Worm (Caenorhabditis elegans) whole organism, young adult: Measurements from ENCODE around the gene F31F4.11.

Experiments used
- B0019.2 ChIP-seq: fragments of 200-800 bp; sonication (Bioruptor generic); conservative IDR thresholded peaks from 2 replicates; pipeline ENCODE4 v1.3.6; 2022; ENCODE audit warnings: missing genetic modification reagents, missing genetic modification characterization, missing compliant biosample characterization
- B0261.1 ChIP-seq: sonication (generic microtip); optimal IDR thresholded peaks from 2 replicates; lab custom pipeline; 2016; ENCODE audit warnings: mild to moderate bottlenecking, missing genetic modification characterization, moderate library complexity, missing compliant biosample characterization
- F22D6.2 ChIP-seq: sonication (generic microtip); optimal IDR thresholded peaks from 2 replicates; lab custom pipeline; 2016; ENCODE audit warnings: mild to moderate bottlenecking, missing genetic modification characterization, missing compliant biosample characterization
- F33H1.4 ChIP-seq: fragments of 200-800 bp; sonication (Bioruptor generic); IDR thresholded peaks from 2 replicates; pipeline ENCODE4 v1.3.6; 2022; ENCODE audit warnings: missing genetic modification reagents, missing genetic modification characterization, missing compliant biosample characterization
- F52B5.7 ChIP-seq: sonication (generic microtip); optimal IDR thresholded peaks from 2 replicates; lab custom pipeline; 2016; ENCODE audit warnings: mild to moderate bottlenecking, missing genetic modification characterization, missing compliant biosample characterization
- F57C9.4 ChIP-seq: sonication (generic microtip); optimal IDR thresholded peaks from 2 replicates; lab custom pipeline; 2017; ENCODE audit warnings: mild to moderate bottlenecking, missing genetic modification characterization, missing compliant biosample characterization
- K11D2.4 ChIP-seq: fragments of 200-800 bp; sonication (Bioruptor generic); IDR thresholded peaks from 2 replicates; pipeline ENCODE4 v1.3.6; 2022; ENCODE audit warnings: missing genetic modification reagents, missing genetic modification characterization, missing compliant biosample characterization
- Y79H2A.3 ChIP-seq: fragments of 200-800 bp; sonication (Bioruptor generic); conservative IDR thresholded peaks from 2 replicates; pipeline ENCODE4 v1.3.6; 2022; ENCODE audit warnings: missing genetic modification reagents, missing genetic modification characterization, missing compliant biosample characterization
- ZK185.1 ChIP-seq: sonication (generic microtip); optimal IDR thresholded peaks from 2 replicates; lab custom pipeline; 2016; ENCODE audit warnings: mild to moderate bottlenecking, missing genetic modification characterization, missing compliant biosample characterization; ENCODE audit not compliant: poor library complexity, severe bottlenecking
- aptf-3 ChIP-seq: fragments of 200-800 bp; sonication (Bioruptor generic); IDR thresholded peaks from 2 replicates; pipeline ENCODE4 v1.3.6; 2022; ENCODE audit warnings: missing genetic modification characterization, missing compliant biosample characterization
- atf-7 ChIP-seq: sonication (generic microtip); optimal IDR thresholded peaks from 2 replicates; lab custom pipeline; 2017; ENCODE audit warnings: mild to moderate bottlenecking, missing genetic modification characterization, missing compliant biosample characterization
- attf-5 ChIP-seq: fragments of 200-800 bp; sonication (Bioruptor generic); optimal IDR thresholded peaks from 2 replicates; lab custom pipeline; 2018; ENCODE audit warnings: mild to moderate bottlenecking, missing genetic modification characterization, missing compliant biosample characterization
- ccch-3 ChIP-seq: fragments of 200-800 bp; sonication (Bioruptor generic); optimal IDR thresholded peaks from 2 replicates; lab custom pipeline; 2018; ENCODE audit warnings: mild to moderate bottlenecking, missing genetic modification characterization, missing compliant biosample characterization
- ceh-91 ChIP-seq: fragments of 200-800 bp; sonication (Bioruptor generic); IDR thresholded peaks from 2 replicates; pipeline ENCODE4 v1.3.6; 2022; ENCODE audit warnings: missing genetic modification reagents, missing genetic modification characterization, missing compliant biosample characterization
- chd-7 ChIP-seq: sonication (generic microtip); optimal IDR thresholded peaks from 2 replicates; lab custom pipeline; 2016; ENCODE audit warnings: mild to moderate bottlenecking, missing genetic modification characterization, moderate library complexity, missing compliant biosample characterization
- dox-1 ChIP-seq: fragments of 200-800 bp; sonication (Bioruptor generic); IDR thresholded peaks from 2 replicates; pipeline ENCODE4 v1.3.6; 2022; ENCODE audit warnings: missing genetic modification reagents, missing genetic modification characterization, missing compliant biosample characterization
- dpff-1 ChIP-seq: sonication (generic microtip); optimal IDR thresholded peaks from 2 replicates; lab custom pipeline; 2017; ENCODE audit warnings: mild to moderate bottlenecking, missing genetic modification characterization, missing compliant biosample characterization
- dpl-1 ChIP-seq: fragments of 150-350 bp; optimal IDR thresholded peaks from 2 replicates; lab custom pipeline; 2014; ENCODE audit warnings: missing biosample characterization, missing genetic modification reagents, missing genetic modification characterization
- ekl-4 ChIP-seq: fragments of 200-800 bp; sonication (Bioruptor generic); IDR thresholded peaks from 2 replicates; pipeline ENCODE4 v1.3.6; 2022; ENCODE audit warnings: missing genetic modification reagents, missing genetic modification characterization, missing compliant biosample characterization
- ets-4 ChIP-seq: fragments of 200-800 bp; sonication (Bioruptor generic); optimal IDR thresholded peaks from 2 replicates; lab custom pipeline; 2018; ENCODE audit warnings: mild to moderate bottlenecking, missing genetic modification characterization, missing compliant biosample characterization
- let-607 ChIP-seq, 2 experiments: fragments of 200-800 bp in 1 of 2; sonication (Bioruptor generic) in 1 of 2; sonication (generic microtip) in 1 of 2; optimal IDR thresholded peaks; 2 replicates each; lab custom pipeline; 2016 to 2018; ENCODE audit warnings: mild to moderate bottlenecking in 2 of 2, missing compliant biosample characterization in 2 of 2, missing genetic modification characterization in 2 of 2, moderate library complexity in 2 of 2, missing genotype in 1 of 2
- lin-40 ChIP-seq: sonication (generic microtip); optimal IDR thresholded peaks from 2 replicates; lab custom pipeline; 2016; ENCODE audit warnings: missing genetic modification characterization, mild to moderate bottlenecking, missing compliant biosample characterization, missing genotype, missing genetic modification reagents
- lsl-1 ChIP-seq: fragments of 200-800 bp; sonication (Bioruptor generic); optimal IDR thresholded peaks from 2 replicates; lab custom pipeline; 2018; ENCODE audit warnings: mild to moderate bottlenecking, missing genetic modification characterization, moderate library complexity, missing compliant biosample characterization
- madf-3 ChIP-seq: fragments of 200-800 bp; sonication (Bioruptor generic); IDR thresholded peaks from 2 replicates; pipeline ENCODE4 v1.3.6; 2022; ENCODE audit warnings: missing genetic modification reagents, missing genetic modification characterization, missing compliant biosample characterization
- mes-4 ChIP-seq: sonication (generic microtip); optimal IDR thresholded peaks from 2 replicates; lab custom pipeline; 2016; ENCODE audit warnings: missing genotype, missing genetic modification characterization, missing compliant biosample characterization
- nfya-1 ChIP-seq: sonication (generic microtip); optimal IDR thresholded peaks from 2 replicates; lab custom pipeline; 2017; ENCODE audit warnings: antibody characterized with exemption, missing compliant biosample characterization, missing genetic modification characterization, borderline replicate concordance; ENCODE audit not compliant: insufficient read depth
- nhr-90 ChIP-seq: sonication (generic microtip); optimal IDR thresholded peaks from 2 replicates; lab custom pipeline; 2016; ENCODE audit warnings: missing genotype, mild to moderate bottlenecking, missing genetic modification characterization, missing compliant biosample characterization
- rcor-1 ChIP-seq: fragments of 200-800 bp; sonication (Bioruptor generic); IDR thresholded peaks from 2 replicates; pipeline ENCODE4 v1.3.6; 2022; ENCODE audit warnings: missing genetic modification reagents, missing genetic modification characterization, missing compliant biosample characterization
- rec-8 ChIP-seq, 2 experiments: sonication (generic microtip); optimal IDR thresholded peaks; 2 replicates each; lab custom pipeline; 2016; ENCODE audit warnings: mild to moderate bottlenecking in 2 of 2, missing genetic modification characterization in 2 of 2, missing genetic modification reagents in 2 of 2, missing genotype in 2 of 2, missing biosample characterization in 1 of 2, missing compliant biosample characterization in 1 of 2, moderate library complexity in 1 of 2
- repo-1 ChIP-seq: sonication (generic microtip); optimal IDR thresholded peaks from 2 replicates; lab custom pipeline; 2017; ENCODE audit warnings: mild to moderate bottlenecking, missing genetic modification characterization, missing compliant biosample characterization
- snpc-1.3 ChIP-seq: sonication (generic microtip); optimal IDR thresholded peaks from 2 replicates; lab custom pipeline; 2017; ENCODE audit warnings: missing genetic modification characterization, mild to moderate bottlenecking, missing compliant biosample characterization, antibody characterized with exemption, moderate library complexity, missing genotype, missing genetic modification reagents; ENCODE audit not compliant: insufficient read depth
- tbp1 ChIP-seq: fragments of 200-800 bp; sonication (Bioruptor generic); optimal IDR thresholded peaks from 2 replicates; lab custom pipeline; 2018; ENCODE audit warnings: mild to moderate bottlenecking, missing genetic modification characterization, missing compliant biosample characterization
- unc-62 ChIP-seq: fragments of 150-350 bp; optimal IDR thresholded peaks from 2 replicates; lab custom pipeline; 2014; ENCODE audit warnings: missing biosample characterization, missing genetic modification reagents, missing genetic modification characterization
- zfh-2 ChIP-seq: fragments of 200-800 bp; sonication (Bioruptor generic); conservative IDR thresholded peaks from 2 replicates; pipeline ENCODE4 v1.3.6; 2022; ENCODE audit warnings: missing genetic modification reagents, missing genetic modification characterization, missing compliant biosample characterization
- zim-3 ChIP-seq: sonication (generic microtip); optimal IDR thresholded peaks from 2 replicates; lab custom pipeline; 2017; ENCODE audit warnings: mild to moderate bottlenecking, missing genetic modification characterization, moderate library complexity, missing compliant biosample characterization
- ztf-26 ChIP-seq: sonication (generic microtip); optimal IDR thresholded peaks from 2 replicates; lab custom pipeline; 2017; ENCODE audit warnings: missing genetic modification characterization, missing compliant biosample characterization
- ztf-28 ChIP-seq: fragments of 200-800 bp; sonication (Bioruptor generic); IDR thresholded peaks from 2 replicates; pipeline ENCODE4 v1.3.6; 2022; ENCODE audit warnings: missing genetic modification reagents, missing genetic modification characterization, missing compliant biosample characterization
- ztf-3 ChIP-seq: fragments of 200-800 bp; sonication (Bioruptor generic); optimal IDR thresholded peaks from 2 replicates; lab custom pipeline; 2018; ENCODE audit warnings: mild to moderate bottlenecking, missing genetic modification characterization, missing compliant biosample characterization

F31F4.11 gene

ce11 chrV:627585-627984 lies 36.7 kb downstream of the F31F4.11 start, which contains the start of gene F48G7.8:
F48G7.8 (minus strand) TSS chrV:627685.
- TF ChIP-seq dpff-1 (tag; lab: Kevin White, UChicago) (no peak), atf-7 (tag; lab: Kevin White, UChicago) (no peak), nfya-1 (no peak), Y79H2A.3 (no peak), unc-62 (GFP tag; lab: Kevin White, UChicago) (no peak), dpl-1 (no peak), rcor-1 (no peak), lsl-1 (GFP tag; lab: Kevin White, UChicago) (no peak), rec-8 (tag; optimal IDR thresholded peaks at IDR 0.05; lab: Kevin White, UChicago) (no peak), zim-3 (tag; lab: Kevin White, UChicago) (no peak), nhr-90 (tag; lab: Kevin White, UChicago) (no peak), snpc-1.3 (tag; lab: Kevin White, UChicago) (no peak), mes-4 (tag; lab: Kevin White, UChicago) (no peak), attf-5 (GFP tag; lab: Kevin White, UChicago) (no peak), F22D6.2 (tag; lab: Kevin White, UChicago) (no peak)

- TF ChIP-seq B0261.1 (tag; lab: Kevin White, UChicago) (no peak), F33H1.4 (GFP tag; lab: Robert Waterston, UW) (no peak), ztf-26 (no peak), K11D2.4 (GFP tag; lab: Robert Waterston, UW) (no peak), ztf-3 (no peak), B0019.2 (GFP tag; lab: Robert Waterston, UW) (no peak), aptf-3 (GFP tag; lab: Robert Waterston, UW) (no peak), chd-7 (tag; lab: Kevin White, UChicago) (no peak), zfh-2 (GFP tag; lab: Robert Waterston, UW) (no peak), F52B5.7 (tag; lab: Kevin White, UChicago) (no peak), tbp1 (GFP tag; lab: Kevin White, UChicago) (no peak), ztf-28 (GFP tag; lab: Robert Waterston, UW) (no peak), ceh-91 (GFP tag; lab: Robert Waterston, UW) (no peak), ZK185.1 (tag; lab: Kevin White, UChicago) (no peak), lin-40 (tag; lab: Kevin White, UChicago) (no peak), ccch-3 (no peak)
Observed at ce11 chrV:626321-626720, 37.9 kb downstream of the F31F4.11 start, which contains the start of gene F48G7.7. F48G7.7 (minus strand) TSS chrV:626421.

ce11 chrV:624922-625321 lies 39.3 kb downstream of the F31F4.11 start, which contains the start of gene srt-17:
srt-17 (minus strand) TSS chrV:625022.
- TF ChIP-seq dpff-1 (tag; lab: Kevin White, UChicago), result no peak
- no peak for TF ChIP-seq nhr-90 (tag; lab: Kevin White, UChicago)
- no peak for TF ChIP-seq madf-3 (GFP tag; lab: Robert Waterston, UW)
- TF ChIP-seq ekl-4, result no peak
- TF ChIP-seq let-607 (tag; optimal IDR thresholded peaks at IDR 0.05; lab: Kevin White, UChicago), result no peak
- no peak for TF ChIP-seq ztf-28 (GFP tag; lab: Robert Waterston, UW)
- no peak for TF ChIP-seq attf-5 (GFP tag; lab: Kevin White, UChicago)
- TF ChIP-seq F57C9.4 (tag; lab: Kevin White, UChicago), result no peak
- TF ChIP-seq ets-4 (GFP tag; lab: Kevin White, UChicago), result no peak
- no peak for TF ChIP-seq dox-1 (GFP tag; lab: Robert Waterston, UW)
- no peak for TF ChIP-seq repo-1 (tag; lab: Kevin White, UChicago)
